Worm (Caenorhabditis elegans) whole organism, young adult: ENCODE measurements around the gene tsp-17.

Experiments
- B0019.2 ChIP-seq: fragments of 200-800 bp; sonication (Bioruptor generic); conservative IDR thresholded peaks from 2 replicates; pipeline ENCODE4 v1.3.6; 2022; ENCODE audit warnings: missing genetic modification reagents, missing genetic modification characterization, missing compliant biosample characterization
- F57C9.4 ChIP-seq: sonication (generic microtip); optimal IDR thresholded peaks from 2 replicates; lab custom pipeline; 2017; ENCODE audit warnings: mild to moderate bottlenecking, missing genetic modification characterization, missing compliant biosample characterization
- K12H6.12 ChIP-seq: fragments of 200-800 bp; sonication (Bioruptor generic); optimal IDR thresholded peaks from 2 replicates; lab custom pipeline; 2018; ENCODE audit warnings: mild to moderate bottlenecking, missing genetic modification characterization, missing compliant biosample characterization
- akir-1 ChIP-seq: fragments of 200-800 bp; sonication (Bioruptor generic); optimal IDR thresholded peaks from 2 replicates; lab custom pipeline; 2018; ENCODE audit warnings: mild to moderate bottlenecking, missing genetic modification characterization, moderate library complexity, missing compliant biosample characterization
- atf-7 ChIP-seq: sonication (generic microtip); optimal IDR thresholded peaks from 2 replicates; lab custom pipeline; 2017; ENCODE audit warnings: mild to moderate bottlenecking, missing genetic modification characterization, missing compliant biosample characterization
- bed-1 ChIP-seq: fragments of 200-800 bp; sonication (Bioruptor generic); IDR thresholded peaks from 2 replicates; pipeline ENCODE4 v1.3.6; 2022; ENCODE audit warnings: missing genetic modification reagents, missing genetic modification characterization, missing compliant biosample characterization
- bed-2 ChIP-seq: fragments of 200-800 bp; sonication (Bioruptor generic); IDR thresholded peaks from 2 replicates; pipeline ENCODE4 v1.3.6; 2022; ENCODE audit warnings: missing genetic modification reagents, missing genetic modification characterization, missing compliant biosample characterization
- ccch-3 ChIP-seq: fragments of 200-800 bp; sonication (Bioruptor generic); optimal IDR thresholded peaks from 2 replicates; lab custom pipeline; 2018; ENCODE audit warnings: mild to moderate bottlenecking, missing genetic modification characterization, missing compliant biosample characterization
- ceh-27 ChIP-seq: fragments of 200-800 bp; sonication (Bioruptor generic); optimal IDR thresholded peaks from 2 replicates; lab custom pipeline; 2018; ENCODE audit warnings: mild to moderate bottlenecking, missing genetic modification characterization, moderate library complexity, missing compliant biosample characterization
- egrh-3 ChIP-seq: fragments of 200-800 bp; sonication (Bioruptor generic); IDR thresholded peaks from 2 replicates; pipeline ENCODE4 v1.3.6; 2022; ENCODE audit warnings: missing genetic modification reagents, missing genetic modification characterization, missing compliant biosample characterization
- gei-17 ChIP-seq: fragments of 200-800 bp; sonication (Bioruptor generic); optimal IDR thresholded peaks from 2 replicates; lab custom pipeline; 2018; ENCODE audit warnings: mild to moderate bottlenecking, missing genetic modification characterization, missing compliant biosample characterization
- hmg-20 ChIP-seq: fragments of 200-800 bp; sonication (Bioruptor generic); IDR thresholded peaks from 2 replicates; pipeline ENCODE4 v1.3.6; 2022; ENCODE audit warnings: missing genetic modification reagents, missing genetic modification characterization, missing compliant biosample characterization
- madf-10 ChIP-seq: sonication (generic microtip); optimal IDR thresholded peaks from 2 replicates; lab custom pipeline; 2016; ENCODE audit warnings: mild to moderate bottlenecking, missing genetic modification characterization, missing compliant biosample characterization
- nfya-2 ChIP-seq: fragments of 200-800 bp; sonication (Bioruptor generic); IDR thresholded peaks from 2 replicates; pipeline ENCODE4 v1.3.6; 2022; ENCODE audit warnings: missing genetic modification reagents, missing genetic modification characterization, missing compliant biosample characterization
- nhr-80 ChIP-seq: sonication (generic microtip); optimal IDR thresholded peaks from 2 replicates; lab custom pipeline; 2016; ENCODE audit warnings: missing genetic modification characterization, missing compliant biosample characterization
- pbrm-1 ChIP-seq: fragments of 200-800 bp; sonication (Bioruptor generic); IDR thresholded peaks from 2 replicates; pipeline ENCODE4 v1.3.6; 2022; ENCODE audit warnings: missing genetic modification reagents, missing genetic modification characterization, missing compliant biosample characterization
- snpc-1.1 ChIP-seq: sonication (generic microtip); optimal IDR thresholded peaks from 2 replicates; lab custom pipeline; 2017; ENCODE audit warnings: missing genetic modification characterization, mild to moderate bottlenecking, missing compliant biosample characterization, antibody characterized with exemption, moderate library complexity, missing genotype, missing genetic modification reagents; ENCODE audit not compliant: insufficient read depth
- snpc-3.4 ChIP-seq: sonication (generic microtip); optimal IDR thresholded peaks from 2 replicates; lab custom pipeline; 2017; ENCODE audit warnings: missing genetic modification characterization, mild to moderate bottlenecking, missing compliant biosample characterization, antibody characterized with exemption, moderate library complexity, missing genotype, missing genetic modification reagents
- snpc-4 ChIP-seq, 5 experiments: fragments of 150-350 bp in 1 of 5; sonication (generic microtip) in 4 of 5; optimal IDR thresholded peaks; 2 replicates each; lab custom pipeline; 2014 to 2018; ENCODE audit warnings: missing genetic modification characterization in 5 of 5, missing biosample characterization in 3 of 5, antibody characterized with exemption in 2 of 5, mild to moderate bottlenecking in 2 of 5, missing compliant biosample characterization in 2 of 5, missing genotype in 2 of 5, moderate library complexity in 2 of 5, missing genetic modification reagents in 1 of 5
- tbp1 ChIP-seq: fragments of 200-800 bp; sonication (Bioruptor generic); optimal IDR thresholded peaks from 2 replicates; lab custom pipeline; 2018; ENCODE audit warnings: mild to moderate bottlenecking, missing genetic modification characterization, missing compliant biosample characterization
- tbx-9 ChIP-seq: sonication (generic microtip); optimal IDR thresholded peaks from 2 replicates; lab custom pipeline; 2016; ENCODE audit warnings: borderline replicate concordance, missing genetic modification characterization, inconsistent platforms, missing compliant biosample characterization

tsp-17 gene

DNA sequence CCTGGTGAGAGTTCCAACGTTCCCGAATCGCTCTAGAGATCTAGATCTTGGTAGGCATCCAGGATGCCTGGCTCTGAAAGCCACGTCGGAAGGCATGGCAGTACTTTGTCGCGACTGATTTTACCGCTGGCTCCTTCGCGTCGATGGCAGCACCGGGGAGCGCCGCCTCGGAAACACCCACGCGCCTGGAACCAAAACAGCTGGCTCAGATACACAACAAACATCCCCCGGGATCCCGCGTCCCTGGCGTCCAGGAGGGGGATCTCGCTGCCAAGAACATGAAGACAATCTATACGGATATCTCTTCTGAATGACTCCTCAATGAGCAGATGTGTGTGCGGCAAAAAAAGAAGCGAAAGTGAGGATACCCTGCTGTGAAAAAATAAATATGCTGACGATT lies 52.4 kb downstream of the tsp-17 start (continued):
- TF ChIP-seq egrh-3 (GFP tag; lab: Robert Waterston, UW) (no peak; the same call in 1 of the 2 replicates), pbrm-1 (GFP tag; lab: Robert Waterston, UW) (no peak)

DNA sequence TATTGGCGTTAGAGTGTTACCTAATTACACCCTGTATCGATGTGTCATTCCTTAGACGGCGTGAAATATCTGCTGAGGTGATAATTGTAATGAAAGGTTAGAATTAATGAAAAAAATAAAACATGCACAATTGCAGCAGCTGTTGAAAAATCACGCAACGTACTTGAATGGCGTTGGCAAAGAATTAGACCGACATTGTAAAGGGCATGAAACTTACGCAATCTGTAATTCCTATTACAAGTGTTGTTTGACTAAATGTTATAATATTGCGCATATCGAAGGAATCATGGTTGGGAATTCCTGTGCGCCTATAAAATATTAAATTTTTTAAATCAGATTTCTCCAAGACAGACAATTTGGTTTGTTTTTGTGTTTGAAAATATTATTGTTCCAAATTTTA lies 52.8 kb downstream of the tsp-17 start, which contains the start of gene tag-18:
Gene tag-18, minus strand, starts transcription at position 305 of the 400 bp plus-strand sequence.
- no peak for TF ChIP-seq tbx-9 (tag; lab: Kevin White, UChicago)
- no peak for TF ChIP-seq nhr-80 (tag; lab: Kevin White, UChicago)
- no peak for TF ChIP-seq hmg-20 (GFP tag; lab: Robert Waterston, UW)
- TF ChIP-seq K12H6.12 (tag; lab: Kevin White, UChicago) = no peak
- TF ChIP-seq madf-10 (tag; lab: Kevin White, UChicago) = no peak
- TF ChIP-seq akir-1 (GFP tag; lab: Kevin White, UChicago) = no peak
- TF ChIP-seq bed-2 (GFP tag; lab: Robert Waterston, UW) = no peak
- TF ChIP-seq ccch-3 (GFP tag; lab: Kevin White, UChicago) = no peak
- no peak for TF ChIP-seq ceh-27
- no peak for TF ChIP-seq snpc-4 (GFP tag; optimal IDR thresholded peaks at IDR 0.05; lab: Kevin White, UChicago)
- no peak for TF ChIP-seq snpc-4 (tag; optimal IDR thresholded peaks at IDR 0.05; lab: Kevin White, UChicago)
- no peak for TF ChIP-seq bed-1 (GFP tag; lab: Robert Waterston, UW)
- TF ChIP-seq B0019.2 (GFP tag; lab: Robert Waterston, UW) = no peak
- TF ChIP-seq gei-17 = no peak
- TF ChIP-seq snpc-1.1 = no peak
- no peak for TF ChIP-seq F57C9.4 (tag; lab: Kevin White, UChicago)
- TF ChIP-seq atf-7 (tag; lab: Kevin White, UChicago) = no peak
- TF ChIP-seq nfya-2 (GFP tag; lab: Robert Waterston, UW) = no peak
- no peak for TF ChIP-seq snpc-3.4
- no peak for TF ChIP-seq tbp1 (GFP tag; lab: Kevin White, UChicago)
